Worm (Caenorhabditis elegans): ENCODE results near the gene spp-8.

spp-8 gene

ce11 chrIV:8476880-8477279, 4.6 kb upstream of the spp-8 start, which contains the start of gene spp-10:
TSS of gene spp-10 (plus strand) at chrIV:8477180.
- no peak for TF ChIP-seq ztf-11 (tag; optimal IDR thresholded peaks at IDR 0.05)

- TF ChIP-seq lin-39 (tag; optimal IDR thresholded peaks at IDR 0.05) (no peak), nhr-10 (tag; optimal IDR thresholded peaks at IDR 0.05) (no peak), nhr-12 (tag; optimal IDR thresholded peaks at IDR 0.05) (no peak), nhr-129 (tag; optimal IDR thresholded peaks at IDR 0.05) (no peak), dmd-4 (tag; optimal IDR thresholded peaks at IDR 0.05) (no peak), nhr-23 (tag; optimal IDR thresholded peaks at IDR 0.05) (no peak), nhr-21 (tag; optimal IDR thresholded peaks at IDR 0.05) (no peak), sma-3 (GFP tag; optimal IDR thresholded peaks at IDR 0.05) (no peak), sma-9 (GFP tag; optimal IDR thresholded peaks at IDR 0.05) (no peak), sma-9 (tag; optimal IDR thresholded peaks at IDR 0.05) (no peak), ztf-11 (tag; optimal IDR thresholded peaks at IDR 0.05) (no peak)
These were observed 2.9 kb upstream of the spp-8 start for ce11 chrIV:8478516-8478915.

ce11 chrIV:8479346-8479745, 2.1 kb upstream of the spp-8 start, which contains the start of gene hlh-12:
TSS of gene hlh-12 (minus strand) at chrIV:8479446.
- TF ChIP-seq nhr-23 (tag; optimal IDR thresholded peaks at IDR 0.05), result no peak
- TF ChIP-seq ceh-16 (tag; optimal IDR thresholded peaks at IDR 0.05), result no peak
- no peak for TF ChIP-seq egl-27 (tag; optimal IDR thresholded peaks at IDR 0.05)
- no peak for TF ChIP-seq fos-1 (tag; optimal IDR thresholded peaks at IDR 0.05)
- TF ChIP-seq C34F6.9 (tag; optimal IDR thresholded peaks at IDR 0.05), result no peak
- TF ChIP-seq ztf-1 (GFP tag; conservative IDR thresholded peaks at IDR 0.05), result no peak
- TF ChIP-seq dmd-4 (tag; optimal IDR thresholded peaks at IDR 0.05), result no peak
- no peak for TF ChIP-seq elt-1 (tag; optimal IDR thresholded peaks at IDR 0.05)
- no peak for TF ChIP-seq sem-4 (tag; optimal IDR thresholded peaks at IDR 0.05)
- no peak for TF ChIP-seq R02D3.7 (tag; optimal IDR thresholded peaks at IDR 0.05)
- no peak for TF ChIP-seq ZK546.5 (tag; optimal IDR thresholded peaks at IDR 0.05)
- TF ChIP-seq lsy-2 (tag; optimal IDR thresholded peaks at IDR 0.05), result no peak
- TF ChIP-seq snpc-4 (tag; optimal IDR thresholded peaks at IDR 0.05), result no peak
- no peak for TF ChIP-seq blmp-1 (tag; optimal IDR thresholded peaks at IDR 0.05; ENCODE audit: insufficient read depth)

ce11 chrIV:8487183-8487582, 5.7 kb downstream of the spp-8 start, which contains the start of gene srlf-3:
TSS of gene srlf-3 (plus strand) at chrIV:8487483.
- no peak for TF ChIP-seq zag-1 (tag; optimal IDR thresholded peaks at IDR 0.05)
- TF ChIP-seq crh-2 (tag; optimal IDR thresholded peaks at IDR 0.05), result no peak
- TF ChIP-seq egl-27 (tag; optimal IDR thresholded peaks at IDR 0.05), result no peak
- no peak for TF ChIP-seq C34F6.9 (tag; optimal IDR thresholded peaks at IDR 0.05)
- TF ChIP-seq nhr-129 (tag; optimal IDR thresholded peaks at IDR 0.05), result no peak
- no peak for TF ChIP-seq mab-5 (tag; optimal IDR thresholded peaks at IDR 0.05)
- no peak for TF ChIP-seq mbf-1 (tag; optimal IDR thresholded peaks at IDR 0.05)
- no peak for TF ChIP-seq lin-11 (tag; optimal IDR thresholded peaks at IDR 0.05)
- no peak for TF ChIP-seq ama-1 (optimal IDR thresholded peaks at IDR 0.05)
- TF ChIP-seq nhr-25 (tag; optimal IDR thresholded peaks at IDR 0.05), result no peak
- no peak for TF ChIP-seq sma-9 (GFP tag; optimal IDR thresholded peaks at IDR 0.05)
- TF ChIP-seq sma-9 (tag; optimal IDR thresholded peaks at IDR 0.05), result no peak
- TF ChIP-seq Y55F3AM.14 (GFP tag; optimal IDR thresholded peaks at IDR 0.05), result no peak
- no peak for TF ChIP-seq nhr-12 (tag; optimal IDR thresholded peaks at IDR 0.05)
- no peak for TF ChIP-seq fos-1 (tag; optimal IDR thresholded peaks at IDR 0.05)
- TF ChIP-seq mdl-1 (tag; optimal IDR thresholded peaks at IDR 0.05), result no peak
- TF ChIP-seq nhr-77 (tag; optimal IDR thresholded peaks at IDR 0.05), result no peak
- TF ChIP-seq ceh-82 (tag; optimal IDR thresholded peaks at IDR 0.05), result no peak
- no peak for TF ChIP-seq peb-1 (tag; optimal IDR thresholded peaks at IDR 0.05)
- TF ChIP-seq nhr-11 (tag; optimal IDR thresholded peaks at IDR 0.05), result no peak

- TF ChIP-seq elt-3 (tag; optimal IDR thresholded peaks at IDR 0.05) (no peak), F13H6.1 (tag; optimal IDR thresholded peaks at IDR 0.05) (no peak), unc-62 (GFP tag; optimal IDR thresholded peaks at IDR 0.05) (no peak), nhr-23 (tag; optimal IDR thresholded peaks at IDR 0.05) (no peak), lsy-2 (tag; optimal IDR thresholded peaks at IDR 0.05) (no peak), elt-1 (tag; optimal IDR thresholded peaks at IDR 0.05) (no peak), alr-1 (tag; optimal IDR thresholded peaks at IDR 0.05) (no peak), C34F6.9 (tag; optimal IDR thresholded peaks at IDR 0.05) (no peak), ZK546.5 (tag; optimal IDR thresholded peaks at IDR 0.05) (no peak), mab-5 (tag; optimal IDR thresholded peaks at IDR 0.05) (no peak), nhr-6 (tag; optimal IDR thresholded peaks at IDR 0.05) (no peak), fos-1 (tag; optimal IDR thresholded peaks at IDR 0.05) (no peak), unc-55 (GFP tag; optimal IDR thresholded peaks at IDR 0.05) (no peak), mbf-1 (tag; optimal IDR thresholded peaks at IDR 0.05) (no peak), ztf-4 (tag; optimal IDR thresholded peaks at IDR 0.05) (no peak), blmp-1 (tag; optimal IDR thresholded peaks at IDR 0.05; ENCODE audit: insufficient read depth) (no peak), gmeb-1 (tag; optimal IDR thresholded peaks at IDR 0.05) (no peak)
These were observed 6.6 kb downstream of the spp-8 start for ce11 chrIV:8488043-8488442.

All from whole organism, L2 larva.